Fruit fly (Drosophila melanogaster): ENCODE measurements around the gene CG8112.
A peak's percentile ranks its signal among the peaks of the same experiment; 100 is the strongest.

Gene CG8112

DNA sequence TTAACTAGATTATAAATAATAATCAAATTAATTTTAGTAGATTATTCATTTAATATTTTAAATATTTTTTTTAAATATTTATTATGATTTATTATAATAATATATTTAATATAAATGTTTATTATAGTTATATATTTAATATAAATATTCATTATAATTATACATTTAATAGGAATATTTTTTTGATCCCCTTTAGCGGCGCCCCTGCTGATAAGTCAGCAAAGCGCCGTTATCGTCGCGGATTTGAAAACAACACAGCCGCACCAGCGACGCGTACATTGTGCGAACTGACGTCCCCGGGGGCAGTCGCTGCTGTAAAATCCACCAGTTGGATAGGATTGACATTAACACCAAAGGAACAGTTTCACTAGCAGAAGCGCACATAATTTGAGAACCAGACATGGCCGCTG is at the start of gene CG8112:
TSS of gene CG8112 (plus strand) at position 212 of the 410 bp plus-strand sequence.
- no peak for TF ChIP-seq CG32264 (GFP tag; optimal IDR thresholded peaks at IDR 0.05)
- no peak for TF ChIP-seq pan (optimal IDR thresholded peaks at IDR 0.05)
- no peak for TF ChIP-seq dl (GFP tag; optimal IDR thresholded peaks at IDR 0.05; ENCODE audit: insufficient read depth in 1 of 2, partially characterized antibody in 2 of 2)
- TF ChIP-seq GATAd (GFP tag; optimal IDR thresholded peaks at IDR 0.05): no peak
- TF ChIP-seq Dfd (GFP tag; optimal IDR thresholded peaks at IDR 0.05): no peak
- TF ChIP-seq sage (GFP tag; optimal IDR thresholded peaks at IDR 0.05): peak; percentile 21
- no peak for TF ChIP-seq usp (GFP tag; optimal IDR thresholded peaks at IDR 0.05)
- no peak for TF ChIP-seq Rel (GFP tag; optimal IDR thresholded peaks at IDR 0.05)
- peak; percentile 9 for TF ChIP-seq Rel (tag; optimal IDR thresholded peaks at IDR 0.05)
- peak; percentile 52 for TF ChIP-seq Sp1 (GFP tag; optimal IDR thresholded peaks at IDR 0.05)
- no peak for TF ChIP-seq dsf (GFP tag; optimal IDR thresholded peaks at IDR 0.05; ENCODE audit: borderline replicate concordance)
- peak; percentile 33 for TF ChIP-seq rgr (GFP tag; optimal IDR thresholded peaks at IDR 0.05)
- no peak for TF ChIP-seq Hr78 (GFP tag; optimal IDR thresholded peaks at IDR 0.05)
- TF ChIP-seq Mio (GFP tag; optimal IDR thresholded peaks at IDR 0.05): no peak
- TF ChIP-seq N (GFP tag; optimal IDR thresholded peaks at IDR 0.05): no peak
- TF ChIP-seq foxo (GFP tag; optimal IDR thresholded peaks at IDR 0.05): peak in 1 of 2 experiments; percentile 42
- no peak for TF ChIP-seq tai (GFP tag; optimal IDR thresholded peaks at IDR 0.05)
- no peak for TF ChIP-seq Vsx2 (GFP tag; optimal IDR thresholded peaks at IDR 0.05; ENCODE audit: partially characterized antibody)
- no peak for TF ChIP-seq OdsH (GFP tag; optimal IDR thresholded peaks at IDR 0.05)
- no peak for TF ChIP-seq Abd-B (GFP tag; optimal IDR thresholded peaks at IDR 0.05)
- TF ChIP-seq Hnf4 (GFP tag; optimal IDR thresholded peaks at IDR 0.05): no peak
- TF ChIP-seq CG9705 (GFP tag; optimal IDR thresholded peaks at IDR 0.05): no peak
- TF ChIP-seq jim (GFP tag; optimal IDR thresholded peaks at IDR 0.05): no peak
- TF ChIP-seq Hr83 (GFP tag; optimal IDR thresholded peaks at IDR 0.05; ENCODE audit: poor library complexity, severe bottlenecking): no peak
- TF ChIP-seq Dif (GFP tag; optimal IDR thresholded peaks at IDR 0.05; ENCODE audit: partially characterized antibody): peak; percentile 5
- TF ChIP-seq Jra (GFP tag; optimal IDR thresholded peaks at IDR 0.05): no peak
- TF ChIP-seq ey (GFP tag; optimal IDR thresholded peaks at IDR 0.05): no peak
- TF ChIP-seq h (GFP tag; optimal IDR thresholded peaks at IDR 0.05): no peak
- TF ChIP-seq CrebA (GFP tag; optimal IDR thresholded peaks at IDR 0.05; ENCODE audit: borderline replicate concordance): no peak
- peak; percentile 39 for TF ChIP-seq HLH106 (tag; optimal IDR thresholded peaks at IDR 0.05)
- no peak for TF ChIP-seq Myc (optimal IDR thresholded peaks at IDR 0.05)
- peak; percentile 49 for TF ChIP-seq psq (GFP tag; optimal IDR thresholded peaks at IDR 0.05)
- no peak for TF ChIP-seq brk (GFP tag; optimal IDR thresholded peaks at IDR 0.05)
- peak; percentile 9 for TF ChIP-seq fru (GFP tag; optimal IDR thresholded peaks at IDR 0.05)
- TF ChIP-seq sv (GFP tag; optimal IDR thresholded peaks at IDR 0.05): no peak
- TF ChIP-seq woc (GFP tag; optimal IDR thresholded peaks at IDR 0.05): no peak
- peak; percentile 19 for TF ChIP-seq dmrt93B (GFP tag; optimal IDR thresholded peaks at IDR 0.05)
- TF ChIP-seq lola (GFP tag; optimal IDR thresholded peaks at IDR 0.05): no peak
- TF ChIP-seq br (GFP tag; optimal IDR thresholded peaks at IDR 0.05): no peak

DNA sequence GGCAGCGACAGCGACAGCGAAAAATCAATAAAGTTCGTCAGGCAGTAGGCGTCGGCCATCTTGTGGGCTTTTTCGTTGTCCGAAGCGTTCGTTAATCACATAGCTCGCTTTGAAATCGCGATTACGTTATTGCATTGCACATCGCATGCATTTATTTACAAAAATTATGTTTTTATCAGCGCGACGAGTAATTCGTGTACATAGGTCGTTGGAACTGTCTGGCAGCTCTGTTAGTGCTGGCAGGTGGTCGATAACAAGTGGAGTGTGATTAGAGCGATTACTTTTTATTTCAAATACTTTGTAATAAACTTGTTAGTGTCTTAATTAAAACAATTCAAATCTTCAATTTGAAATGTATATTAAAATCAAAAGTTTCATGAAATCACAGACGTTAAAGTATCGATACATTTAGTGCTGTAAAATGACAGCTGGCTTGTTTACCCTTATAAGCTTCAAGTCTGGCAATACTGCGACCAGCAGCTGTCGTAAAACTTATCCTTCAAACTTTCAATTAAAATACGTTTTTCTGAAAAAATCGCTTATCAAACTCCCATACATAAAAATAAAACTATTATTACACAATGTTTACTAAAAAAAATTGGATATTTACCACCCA is 49.0 kb upstream of the CG8112 start, which contains the start of gene CG8032:
TSS of gene CG8032 (plus strand) at position 448 of the 616 bp plus-strand sequence.
- TF ChIP-seq Jra (GFP tag; optimal IDR thresholded peaks at IDR 0.05) (peak; percentile 83), sv (GFP tag; optimal IDR thresholded peaks at IDR 0.05) (peak; percentile 49), Rel (GFP tag; optimal IDR thresholded peaks at IDR 0.05) (no peak), Rel (tag; optimal IDR thresholded peaks at IDR 0.05) (peak; percentile 44), CG32264 (GFP tag; optimal IDR thresholded peaks at IDR 0.05) (no peak), woc (GFP tag; optimal IDR thresholded peaks at IDR 0.05) (peak; percentile 45), foxo (GFP tag; optimal IDR thresholded peaks at IDR 0.05) (peak in 1 of 2 experiments; percentile 72), CG9705 (GFP tag; optimal IDR thresholded peaks at IDR 0.05) (peak; percentile 21), ey (GFP tag; optimal IDR thresholded peaks at IDR 0.05) (peak; percentile 39), h (GFP tag; optimal IDR thresholded peaks at IDR 0.05) (peak; percentile 79), rgr (GFP tag; optimal IDR thresholded peaks at IDR 0.05) (peak; percentile 48), brk (GFP tag; optimal IDR thresholded peaks at IDR 0.05) (peak; percentile 38), N (GFP tag; optimal IDR thresholded peaks at IDR 0.05) (no peak), OdsH (GFP tag; optimal IDR thresholded peaks at IDR 0.05) (peak; percentile 24), usp (GFP tag; optimal IDR thresholded peaks at IDR 0.05) (no peak), dmrt93B (GFP tag; optimal IDR thresholded peaks at IDR 0.05) (peak; percentile 8), lola (GFP tag; optimal IDR thresholded peaks at IDR 0.05) (no peak), HLH106 (tag; optimal IDR thresholded peaks at IDR 0.05) (peak; percentile 52), Sp1 (GFP tag; optimal IDR thresholded peaks at IDR 0.05) (peak; percentile 18), fru (GFP tag; optimal IDR thresholded peaks at IDR 0.05) (peak; percentile 61), sage (GFP tag; optimal IDR thresholded peaks at IDR 0.05) (peak; percentile 40), br (GFP tag; optimal IDR thresholded peaks at IDR 0.05) (peak; percentile 52), tai (GFP tag; optimal IDR thresholded peaks at IDR 0.05) (no peak), psq (GFP tag; optimal IDR thresholded peaks at IDR 0.05) (peak; percentile 9), jim (GFP tag; optimal IDR thresholded peaks at IDR 0.05) (no peak), Hnf4 (GFP tag; optimal IDR thresholded peaks at IDR 0.05) (peak; percentile 75), dsf (GFP tag; optimal IDR thresholded peaks at IDR 0.05; ENCODE audit: borderline replicate concordance) (peak; percentile 21), Dif (GFP tag; optimal IDR thresholded peaks at IDR 0.05; ENCODE audit: partially characterized antibody) (no peak)
